ENCODE assay signal across 5 worm cellular contexts in the genomic region with DNA sequence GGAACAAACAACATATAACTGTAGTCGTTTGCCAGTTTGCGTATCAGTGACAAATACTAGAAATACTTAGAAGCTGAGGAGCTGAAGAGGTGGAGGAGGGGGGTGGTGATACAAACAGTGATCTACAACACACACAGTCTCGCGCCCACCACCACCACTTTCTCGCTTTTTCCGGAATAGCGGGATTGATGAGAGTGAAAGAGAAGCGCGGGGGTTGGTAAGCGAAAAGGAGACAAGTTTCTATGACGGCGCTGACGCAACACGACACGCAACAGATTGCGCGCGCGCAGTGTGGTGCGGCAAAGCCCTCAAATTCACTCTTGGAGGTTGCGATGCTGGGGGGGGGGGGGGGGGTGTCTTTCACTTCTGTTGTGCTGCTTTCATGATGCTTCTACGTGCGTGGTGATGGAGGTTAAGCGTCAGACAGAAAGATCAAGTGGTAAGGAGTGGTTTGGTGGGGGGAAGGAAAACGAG.
TF ChIP-seq lines count a peak whose summit lies in the region.

Gene kin-20, minus strand, starts transcription at position 51 of the 474 bp plus-strand sequence.

TF ChIP-seq in whole organism, L1 larva, 84 proteins besides CTCF, POLR2A, EP300 and RAD21:
- TF ChIP-seq hpl-2 (GFP tag; optimal IDR thresholded peaks at IDR 0.05; lab: Kevin White, UChicago) (no peak), jun-1 (tag; optimal IDR thresholded peaks at IDR 0.05; lab: Kevin White, UChicago) (no peak), rnt-1 (tag; optimal IDR thresholded peaks at IDR 0.05; lab: Kevin White, UChicago) (no peak), blmp-1 (tag; optimal IDR thresholded peaks at IDR 0.05; lab: Kevin White, UChicago) (peak; percentile 91)

TF ChIP-seq in whole organism, L3 larva, 47 proteins besides CTCF, POLR2A, EP300 and RAD21:
- no peak for TF ChIP-seq lin-15B (tag; optimal IDR thresholded peaks at IDR 0.05; lab: Kevin White, UChicago)
- peak; percentile 15 for TF ChIP-seq pha-4 (tag; optimal IDR thresholded peaks at IDR 0.05; lab: Kevin White, UChicago)
- TF ChIP-seq nhr-23 (tag; optimal IDR thresholded peaks at IDR 0.05; lab: Kevin White, UChicago) = peak; percentile 16
- TF ChIP-seq nhr-43 (tag; optimal IDR thresholded peaks at IDR 0.05; lab: Kevin White, UChicago; ENCODE audit: poor library complexity, severe bottlenecking) = no peak
- peak; percentile 65 for TF ChIP-seq nhr-25 (tag; optimal IDR thresholded peaks at IDR 0.05; lab: Kevin White, UChicago)

TF ChIP-seq in whole organism, early embryonic, 17 proteins besides CTCF, POLR2A, EP300 and RAD21:
- TF ChIP-seq hmg-4 (GFP tag; optimal IDR thresholded peaks at IDR 0.05; lab: Kevin White, UChicago) (peak; percentile 76), ceh-36 (tag; optimal IDR thresholded peaks at IDR 0.05; lab: Kevin White, UChicago) (no peak), tbx-37 (GFP tag; conservative IDR thresholded peaks at IDR 0.05; lab: Robert Waterston, UW) (0 out of 2 replicates have a peak, but pooled peaks have one; percentile 18)

TF ChIP-seq in whole organism, midembryonic, 9 proteins besides CTCF, POLR2A, EP300 and RAD21:
- TF ChIP-seq T22C8.4 (GFP tag; IDR thresholded peaks at IDR 0.05; lab: Robert Waterston, UW) (no peak), med-1 (GFP tag; optimal IDR thresholded peaks at IDR 0.05; lab: Kevin White, UChicago; ENCODE audit: insufficient read depth) (no peak), ztf-29 (GFP tag; IDR thresholded peaks at IDR 0.05; lab: Robert Waterston, UW) (peak; percentile 56; the same call in 1 of the 2 replicates)

TF ChIP-seq in whole organism, young adult, 124 proteins besides CTCF, POLR2A, EP300 and RAD21:
- TF ChIP-seq attf-3 (GFP tag; conservative IDR thresholded peaks at IDR 0.05; lab: Robert Waterston, UW) (no peak), atf-7 (tag; optimal IDR thresholded peaks at IDR 0.05; lab: Kevin White, UChicago) (no peak), hlh-12 (tag; optimal IDR thresholded peaks at IDR 0.05; lab: Kevin White, UChicago) (no peak), lin-40 (tag; optimal IDR thresholded peaks at IDR 0.05; lab: Kevin White, UChicago) (no peak), zfh-2 (GFP tag; conservative IDR thresholded peaks at IDR 0.05; lab: Robert Waterston, UW) (peak; percentile 91), hrde-1 (tag; optimal IDR thresholded peaks at IDR 0.05; lab: Kevin White, UChicago; ENCODE audit: borderline replicate concordance) (no peak), nfya-1 (tag; optimal IDR thresholded peaks at IDR 0.05; lab: Kevin White, UChicago; ENCODE audit: borderline replicate concordance, insufficient read depth) (no peak), Y79H2A.3 (GFP tag; conservative IDR thresholded peaks at IDR 0.05; lab: Robert Waterston, UW) (no peak), sdz-38 (tag; optimal IDR thresholded peaks at IDR 0.05; lab: Kevin White, UChicago) (no peak), nfya-2 (GFP tag; IDR thresholded peaks at IDR 0.05; lab: Robert Waterston, UW) (no peak), lir-1 (GFP tag; conservative IDR thresholded peaks at IDR 0.05; lab: Robert Waterston, UW) (no peak), hmg-20 (GFP tag; IDR thresholded peaks at IDR 0.05; lab: Robert Waterston, UW) (no peak), ccch-3 (GFP tag; optimal IDR thresholded peaks at IDR 0.05; lab: Kevin White, UChicago) (no peak), aptf-3 (GFP tag; IDR thresholded peaks at IDR 0.05; lab: Robert Waterston, UW) (no peak), egrh-3 (GFP tag; IDR thresholded peaks at IDR 0.05; lab: Robert Waterston, UW) (peak; percentile 56; the same call in 1 of the 2 replicates), hmg-1.2 (GFP tag; IDR thresholded peaks at IDR 0.05; lab: Robert Waterston, UW) (no peak), ceh-27 (GFP tag; optimal IDR thresholded peaks at IDR 0.05; lab: Kevin White, UChicago) (peak; percentile 6), ama-1 (optimal IDR thresholded peaks at IDR 0.05; lab: Kevin White, UChicago) (no peak), ama-1 (GFP tag; optimal IDR thresholded peaks at IDR 0.05; lab: Kevin White, UChicago) (no peak), ceh-40 (GFP tag; IDR thresholded peaks at IDR 0.05; lab: Robert Waterston, UW) (no peak), pbrm-1 (GFP tag; IDR thresholded peaks at IDR 0.05; lab: Robert Waterston, UW) (no peak), madf-6 (GFP tag; IDR thresholded peaks at IDR 0.05; lab: Robert Waterston, UW) (0 out of 2 replicates have a peak, but pooled peaks have one; percentile 14), B0261.1 (tag; optimal IDR thresholded peaks at IDR 0.05; lab: Kevin White, UChicago) (no peak), mes-4 (tag; optimal IDR thresholded peaks at IDR 0.05; lab: Kevin White, UChicago) (no peak), ztf-26 (tag; optimal IDR thresholded peaks at IDR 0.05; lab: Kevin White, UChicago) (no peak), K12H6.12 (tag; optimal IDR thresholded peaks at IDR 0.05; lab: Kevin White, UChicago) (no peak), sea-2 (GFP tag; IDR thresholded peaks at IDR 0.05; lab: Robert Waterston, UW) (peak; percentile 46; the same call in 1 of the 2 replicates), bed-1 (GFP tag; IDR thresholded peaks at IDR 0.05; lab: Robert Waterston, UW) (0 out of 2 replicates have a peak, but pooled peaks have one; percentile 22), let-526 (GFP tag; IDR thresholded peaks at IDR 0.05; lab: Robert Waterston, UW) (no peak), lin-54 (GFP tag; optimal IDR thresholded peaks at IDR 0.05; lab: Kevin White, UChicago) (no peak), let-607 (tag; optimal IDR thresholded peaks at IDR 0.05; lab: Kevin White, UChicago) (no peak), F57A8.1 (GFP tag; optimal IDR thresholded peaks at IDR 0.05; lab: Kevin White, UChicago) (no peak), attf-6 (GFP tag; IDR thresholded peaks at IDR 0.05; lab: Robert Waterston, UW) (no peak), lin-26 (GFP tag; IDR thresholded peaks at IDR 0.05; lab: Robert Waterston, UW) (0 out of 2 replicates have a peak, but pooled peaks have one; percentile 44)
